Worm (Caenorhabditis elegans): ENCODE measurements around the gene irld-14.
"Not testable (repeated sequence)": the region's sequence is repeated elsewhere in the genome, so short reads cannot be mapped to it uniquely, and the experiment has no call there.

DNA sequence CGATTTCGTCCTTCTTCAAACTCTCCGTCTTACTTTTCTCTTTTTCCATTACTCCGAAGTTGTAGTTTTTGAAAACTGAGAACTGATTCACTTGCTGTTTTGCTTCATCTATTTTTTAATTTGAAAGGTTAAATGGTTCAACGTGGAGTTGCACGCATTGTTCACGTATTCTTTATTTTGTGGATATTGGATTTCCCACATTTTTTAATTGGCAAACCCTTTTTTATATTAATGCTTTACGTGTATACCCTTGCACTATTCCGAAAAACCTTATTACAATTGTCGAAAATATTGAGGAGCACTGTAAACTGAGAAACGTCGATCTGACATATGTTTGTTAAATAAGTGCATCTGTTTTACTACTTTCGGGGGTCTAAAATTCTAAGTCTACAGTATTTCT, 40.4 kb downstream of the irld-14 start, which contains the start of gene melo-3:
- not testable (repeated sequence) for TF ChIP-seq zag-1 (tag; optimal IDR thresholded peaks at IDR 0.05); lin-13 (GFP tag; optimal IDR thresholded peaks at IDR 0.05); nhr-77 (tag; optimal IDR thresholded peaks at IDR 0.05)

Measured in whole organism, L4 larva.